Worm (Caenorhabditis elegans) whole organism, L3 larva: Measurements from ENCODE around the gene ZK867.2.

Source experiments
- ama-1 ChIP-seq: fragments of 150-350 bp; optimal IDR thresholded peaks from 2 replicates; lab custom pipeline; 2018
- egl-27 ChIP-seq: sonication (generic microtip); optimal IDR thresholded peaks from 4 replicates; lab custom pipeline; 2017; ENCODE audit warnings: missing biosample characterization, missing genetic modification reagents, missing genetic modification characterization
- hmg-11 ChIP-seq: sonication (generic microtip); optimal IDR thresholded peaks from 2 replicates; lab custom pipeline; 2016; ENCODE audit warnings: missing genetic modification characterization, missing compliant biosample characterization
- lin-15B ChIP-seq: fragments of 150-350 bp; optimal IDR thresholded peaks from 2 replicates; lab custom pipeline; 2014; ENCODE audit warnings: missing biosample characterization, missing genetic modification characterization
- nfya-1 ChIP-seq: sonication (generic microtip); optimal IDR thresholded peaks from 2 replicates; lab custom pipeline; 2017; ENCODE audit warnings: missing genetic modification characterization, mild to moderate bottlenecking, missing compliant biosample characterization, antibody characterized with exemption, moderate library complexity; ENCODE audit not compliant: insufficient read depth
- nhr-11 ChIP-seq: fragments of 150-350 bp; optimal IDR thresholded peaks from 2 replicates; lab custom pipeline; 2014; ENCODE audit warnings: missing biosample characterization, missing genetic modification characterization
- nhr-237 ChIP-seq: fragments of 150-350 bp; optimal IDR thresholded peaks from 2 replicates; lab custom pipeline; 2014; ENCODE audit warnings: missing biosample characterization, missing genetic modification characterization
- nhr-28 ChIP-seq: fragments of 150-350 bp; optimal IDR thresholded peaks from 2 replicates; lab custom pipeline; 2014; ENCODE audit warnings: missing biosample characterization, missing genetic modification characterization
- nhr-76 ChIP-seq: fragments of 150-350 bp; sonication (generic microtip); optimal IDR thresholded peaks from 5 replicates; lab custom pipeline; 2014; ENCODE audit warnings: missing biosample characterization, missing genetic modification characterization
- skn-1 ChIP-seq: fragments of 150-350 bp; optimal IDR thresholded peaks from 2 replicates; lab custom pipeline; 2014; ENCODE audit warnings: missing biosample characterization, missing genetic modification characterization
- snpc-4 ChIP-seq: fragments of 150-350 bp; optimal IDR thresholded peaks from 2 replicates; lab custom pipeline; 2014; ENCODE audit warnings: missing biosample characterization, missing genetic modification characterization
- unc-62 ChIP-seq: fragments of 150-350 bp; sonication (generic microtip); optimal IDR thresholded peaks from 4 replicates; lab custom pipeline; 2014; ENCODE audit warnings: missing biosample characterization, missing genetic modification reagents, missing genetic modification characterization

- TF ChIP-seq nhr-237 (tag; lab: Kevin White, UChicago) (no peak), skn-1 (no peak), hmg-11 (no peak), lin-15B (no peak), ama-1 (lab: Kevin White, UChicago) (no peak), egl-27 (no peak), unc-62 (GFP tag; lab: Kevin White, UChicago) (no peak), nhr-28 (tag; lab: Kevin White, UChicago) (no peak), snpc-4 (tag; lab: Kevin White, UChicago) (no peak), nfya-1 (tag; lab: Kevin White, UChicago) (no peak), nhr-11 (tag; lab: Kevin White, UChicago) (no peak), nhr-76 (no peak)
Measured at ce11 chrX:7233127-7234073, 26.9 kb downstream of the ZK867.2 start.
